Fruit fly (Drosophila melanogaster) whole organism, prepupa: ENCODE results near the gene oaf.

ENCODE experiments used
- Blimp-1 ChIP-seq: fragments of 200-800 bp; sonication (Bioruptor generic); optimal IDR thresholded peaks from 3 replicates; lab custom pipeline; 2017; ENCODE audit warnings: missing biosample characterization, missing genetic modification characterization, mild to moderate bottlenecking, moderate library complexity, missing genetic modification reagents
- CG10631 ChIP-seq: fragments of 200-800 bp; sonication (Bioruptor generic); optimal IDR thresholded peaks from 2 replicates; lab custom pipeline; 2016; ENCODE audit warnings: missing biosample characterization, missing genetic modification characterization
- CG10669 ChIP-seq: fragments of 200-800 bp; sonication (Bioruptor generic); optimal IDR thresholded peaks from 3 replicates; lab custom pipeline; 2018; ENCODE audit warnings: missing biosample characterization, mild to moderate bottlenecking, missing genetic modification characterization, moderate library complexity
- CG11294 ChIP-seq: fragments of 200-800 bp; sonication (Bioruptor generic); IDR thresholded peaks from 2 replicates; pipeline ENCODE4 v1.3.6; 2022; ENCODE audit warnings: missing biosample characterization, missing genetic modification characterization
- CG11762 ChIP-seq: fragments of 200-800 bp; sonication (Bioruptor generic); optimal IDR thresholded peaks from 3 replicates; lab custom pipeline; 2016; ENCODE audit warnings: missing biosample characterization, missing genetic modification characterization; ENCODE audit not compliant: insufficient read depth
- CG11902 ChIP-seq: fragments of 200-800 bp; sonication (Bioruptor generic); optimal IDR thresholded peaks from 3 replicates; lab custom pipeline; 2016; ENCODE audit warnings: missing biosample characterization, missing genetic modification characterization
- CG15336 ChIP-seq: fragments of 200-800 bp; sonication (Bioruptor generic); IDR thresholded peaks from 2 replicates; pipeline ENCODE4 v1.3.6; 2022; ENCODE audit warnings: missing biosample characterization, missing genetic modification characterization
- CG1621 ChIP-seq: fragments of 200-800 bp; sonication (Bioruptor generic); optimal IDR thresholded peaks from 3 replicates; lab custom pipeline; 2018; ENCODE audit warnings: missing biosample characterization, mild to moderate bottlenecking, missing genetic modification characterization
- CG16779 ChIP-seq: fragments of 200-800 bp; sonication (Bioruptor generic); optimal IDR thresholded peaks from 3 replicates; lab custom pipeline; 2017; ENCODE audit warnings: missing biosample characterization, mild to moderate bottlenecking, missing genetic modification characterization
- CG3032 ChIP-seq: fragments of 200-800 bp; optimal IDR thresholded peaks from 2 replicates; lab custom pipeline; 2019; ENCODE audit warnings: missing biosample characterization, mild to moderate bottlenecking, missing genetic modification characterization, moderate library complexity
- CG31627 ChIP-seq: fragments of 200-800 bp; sonication (Bioruptor generic); optimal IDR thresholded peaks from 3 replicates; lab custom pipeline; 2016; ENCODE audit warnings: missing biosample characterization, missing genetic modification characterization
- CG32006 ChIP-seq: fragments of 200-800 bp; sonication (Bioruptor generic); optimal IDR thresholded peaks from 3 replicates; lab custom pipeline; 2017; ENCODE audit warnings: missing biosample characterization, mild to moderate bottlenecking, missing genetic modification characterization
- CG34406 ChIP-seq: fragments of 200-800 bp; sonication (Bioruptor generic); optimal IDR thresholded peaks from 3 replicates; lab custom pipeline; 2016; ENCODE audit warnings: missing biosample characterization, missing genetic modification characterization
- CG4318 ChIP-seq: fragments of 200-800 bp; sonication (Bioruptor generic); optimal IDR thresholded peaks from 3 replicates; lab custom pipeline; 2017; ENCODE audit warnings: missing biosample characterization, mild to moderate bottlenecking, missing genetic modification characterization
- CG6163 ChIP-seq: fragments of 200-800 bp; sonication (Bioruptor generic); IDR thresholded peaks from 3 replicates; pipeline ENCODE4 v1.3.6; 2022; ENCODE audit warnings: missing biosample characterization, missing genetic modification characterization
- CG6276 ChIP-seq: fragments of 200-800 bp; sonication (Bioruptor generic); optimal IDR thresholded peaks from 2 replicates; lab custom pipeline; 2017; ENCODE audit warnings: missing biosample characterization, mild to moderate bottlenecking, missing genetic modification characterization
- CG6854 ChIP-seq: fragments of 200-800 bp; sonication (Bioruptor generic); optimal IDR thresholded peaks from 2 replicates; lab custom pipeline; 2017; ENCODE audit warnings: missing biosample characterization, mild to moderate bottlenecking, missing genetic modification characterization
- CG7368 ChIP-seq: fragments of 200-800 bp; sonication (Bioruptor generic); optimal IDR thresholded peaks from 3 replicates; lab custom pipeline; 2016; ENCODE audit warnings: missing biosample characterization, missing genetic modification characterization
- CG8119 ChIP-seq: fragments of 200-800 bp; sonication (Bioruptor generic); IDR thresholded peaks from 3 replicates; pipeline ENCODE4 v1.3.6; 2022; ENCODE audit warnings: missing biosample characterization, missing genetic modification characterization
- CG9139 ChIP-seq: fragments of 200-800 bp; sonication (Bioruptor generic); optimal IDR thresholded peaks from 3 replicates; lab custom pipeline; 2017; ENCODE audit warnings: missing biosample characterization, mild to moderate bottlenecking, missing genetic modification characterization
- Eip78C ChIP-seq: fragments of 200-800 bp; sonication (Bioruptor generic); peaks from one replicate; lab custom pipeline; 2016; ENCODE audit warnings: missing biosample characterization, missing genetic modification characterization
- Ets21C ChIP-seq: fragments of 200-800 bp; sonication (Bioruptor generic); optimal IDR thresholded peaks from 3 replicates; lab custom pipeline; 2016; ENCODE audit warnings: missing biosample characterization, missing genetic modification characterization
- Gug ChIP-seq: fragments of 200-800 bp; sonication (Bioruptor generic); IDR thresholded peaks from 2 replicates; pipeline ENCODE4 v1.3.6; 2022; ENCODE audit warnings: missing biosample characterization, missing genetic modification characterization
- Hr38 ChIP-seq: sonication (Bioruptor generic); optimal IDR thresholded peaks from 2 replicates; lab custom pipeline; 2016; ENCODE audit warnings: missing biosample characterization, missing genetic modification characterization
- Hr39 ChIP-seq: fragments of 200-800 bp; sonication (Bioruptor generic); optimal IDR thresholded peaks from 2 replicates; lab custom pipeline; 2016; ENCODE audit warnings: missing biosample characterization, missing genetic modification characterization
- Hr4 ChIP-seq: fragments of 200-800 bp; sonication (Bioruptor generic); optimal IDR thresholded peaks from 3 replicates; lab custom pipeline; 2016; ENCODE audit warnings: missing biosample characterization, missing genetic modification characterization
- Lpt ChIP-seq: fragments of 200-800 bp; sonication (Bioruptor generic); optimal IDR thresholded peaks from 3 replicates; lab custom pipeline; 2016; ENCODE audit warnings: missing biosample characterization, missing genetic modification characterization
- Met ChIP-seq: fragments of 200-800 bp; sonication (Bioruptor generic); optimal IDR thresholded peaks from 3 replicates; lab custom pipeline; 2016; ENCODE audit warnings: missing biosample characterization, missing genetic modification characterization
- OdsH ChIP-seq: fragments of 200-800 bp; sonication (Bioruptor generic); optimal IDR thresholded peaks from 3 replicates; lab custom pipeline; 2016; ENCODE audit warnings: missing biosample characterization, missing genetic modification characterization
- Smox ChIP-seq: fragments of 200-800 bp; sonication (Bioruptor generic); optimal IDR thresholded peaks from 3 replicates; lab custom pipeline; 2016; ENCODE audit warnings: missing biosample characterization, missing genetic modification characterization
- Sox102F ChIP-seq: fragments of 200-800 bp; sonication (Bioruptor generic); optimal IDR thresholded peaks from 2 replicates; lab custom pipeline; 2016; ENCODE audit warnings: missing biosample characterization, mild to moderate bottlenecking, missing genetic modification characterization
- achi ChIP-seq: fragments of 200-800 bp; sonication (Bioruptor generic); optimal IDR thresholded peaks from 3 replicates; lab custom pipeline; 2016; ENCODE audit warnings: missing biosample characterization, missing genetic modification characterization
- acj6 ChIP-seq: fragments of 200-800 bp; sonication (Bioruptor generic); optimal IDR thresholded peaks from 3 replicates; lab custom pipeline; 2016; ENCODE audit warnings: missing biosample characterization, missing genetic modification characterization
- dac ChIP-seq: fragments of 200-800 bp; sonication (Bioruptor generic); optimal IDR thresholded peaks from 2 replicates; lab custom pipeline; 2017; ENCODE audit warnings: missing biosample characterization, mild to moderate bottlenecking, missing genetic modification characterization
- dsx ChIP-seq: fragments of 200-800 bp; optimal IDR thresholded peaks from 3 replicates; lab custom pipeline; 2019; ENCODE audit warnings: missing biosample characterization, mild to moderate bottlenecking, missing genetic modification characterization, moderate library complexity; ENCODE audit not compliant: poor library complexity, severe bottlenecking
- eg ChIP-seq: fragments of 200-800 bp; sonication (Bioruptor generic); IDR thresholded peaks from 3 replicates; pipeline ENCODE4 v1.3.6; 2022; ENCODE audit warnings: missing biosample characterization, missing genetic modification characterization
- esn ChIP-seq: fragments of 200-800 bp; sonication (Bioruptor generic); optimal IDR thresholded peaks from 2 replicates; lab custom pipeline; 2016; ENCODE audit warnings: missing biosample characterization, mild to moderate bottlenecking, missing genetic modification characterization, moderate library complexity
- fd85E ChIP-seq: fragments of 200-800 bp; sonication (Bioruptor generic); optimal IDR thresholded peaks from 3 replicates; lab custom pipeline; 2016; ENCODE audit warnings: missing biosample characterization, missing genetic modification characterization
- fkh ChIP-seq: fragments of 200-800 bp; sonication (Bioruptor generic); optimal IDR thresholded peaks from 3 replicates; lab custom pipeline; 2017; ENCODE audit warnings: missing biosample characterization, mild to moderate bottlenecking, missing genetic modification characterization, moderate library complexity
- lz ChIP-seq: fragments of 200-800 bp; sonication (Bioruptor generic); optimal IDR thresholded peaks from 3 replicates; lab custom pipeline; 2016; ENCODE audit warnings: missing biosample characterization, missing genetic modification characterization
- pdm3 ChIP-seq: fragments of 200-800 bp; sonication (Bioruptor generic); optimal IDR thresholded peaks from 3 replicates; lab custom pipeline; 2016; ENCODE audit warnings: missing biosample characterization, missing genetic modification characterization
- spab ChIP-seq: fragments of 200-800 bp; sonication (Bioruptor generic); optimal IDR thresholded peaks from 2 replicates; lab custom pipeline; 2017; ENCODE audit warnings: missing biosample characterization, mild to moderate bottlenecking, missing genetic modification characterization, missing genetic modification reagents
- svp ChIP-seq: fragments of 200-800 bp; sonication (Bioruptor generic); peaks from one replicate; lab custom pipeline; 2016; ENCODE audit warnings: missing biosample characterization, missing genetic modification characterization
- topi ChIP-seq: fragments of 200-800 bp; sonication (Bioruptor generic); optimal IDR thresholded peaks from 3 replicates; lab custom pipeline; 2016; ENCODE audit warnings: missing biosample characterization, missing genetic modification characterization

oaf gene

DNA sequence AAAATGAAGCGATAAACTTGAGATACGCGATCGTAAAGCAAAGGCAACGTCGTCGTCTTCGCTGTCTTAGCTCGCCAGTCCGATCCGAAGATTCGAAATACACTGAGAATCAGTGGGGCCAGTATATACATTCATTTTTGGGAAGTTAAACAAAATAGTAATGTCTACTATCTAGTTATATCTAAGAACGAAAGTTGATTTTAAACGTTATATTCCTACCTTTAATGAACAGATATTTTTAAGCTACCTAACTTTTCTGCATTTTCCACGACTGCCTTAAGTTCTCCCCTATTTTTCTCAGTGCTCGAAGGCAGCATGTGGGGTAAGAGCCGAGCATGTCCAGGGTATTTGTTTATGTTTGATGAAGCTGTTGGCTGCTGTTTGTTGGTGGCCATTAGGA, 5.9 kb upstream of the oaf start (continued):
- TF ChIP-seq Hr39 (GFP tag; lab: Kevin White, UChicago) (peak; percentile 84), CG10669 (GFP tag; lab: Kevin White, UChicago) (peak; percentile 79), topi (GFP tag; lab: Kevin White, UChicago) (peak; percentile 85), eg (GFP tag; lab: Robert Waterston, UW) (peak; percentile 37; the same call in 1 of the 3 replicates), CG4318 (GFP tag; lab: Kevin White, UChicago) (peak; percentile 64), Gug (GFP tag; lab: Robert Waterston, UW) (peak; percentile 47), CG32006 (GFP tag; lab: Kevin White, UChicago) (peak; percentile 77), CG8119 (GFP tag; lab: Robert Waterston, UW) (peak; percentile 75), CG31627 (GFP tag; lab: Kevin White, UChicago) (peak; percentile 86), achi (GFP tag; lab: Kevin White, UChicago) (peak; percentile 82), CG3032 (tag; lab: Kevin White, UChicago) (peak; percentile 85), CG16779 (tag; lab: Kevin White, UChicago) (peak; percentile 62)
- TF ChIP-seq, all 60 proteins: peak for 58

DNA sequence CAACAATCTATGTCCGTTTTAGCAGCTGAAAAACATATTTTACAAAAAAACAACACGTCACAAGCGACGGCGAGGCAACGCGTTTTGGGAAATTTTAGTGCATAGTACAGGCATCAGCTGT, 324 bp upstream of the oaf start, which contains the start of gene Slh:
TSS of gene Slh (minus strand) at position 101 of the 121 bp plus-strand sequence.
- TF ChIP-seq acj6 (GFP tag; lab: Kevin White, UChicago), result no peak
- TF ChIP-seq CG11902 (GFP tag; lab: Kevin White, UChicago), result no peak
- no peak for TF ChIP-seq dac (GFP tag; lab: Kevin White, UChicago)
- no peak for TF ChIP-seq CG9139

DNA sequence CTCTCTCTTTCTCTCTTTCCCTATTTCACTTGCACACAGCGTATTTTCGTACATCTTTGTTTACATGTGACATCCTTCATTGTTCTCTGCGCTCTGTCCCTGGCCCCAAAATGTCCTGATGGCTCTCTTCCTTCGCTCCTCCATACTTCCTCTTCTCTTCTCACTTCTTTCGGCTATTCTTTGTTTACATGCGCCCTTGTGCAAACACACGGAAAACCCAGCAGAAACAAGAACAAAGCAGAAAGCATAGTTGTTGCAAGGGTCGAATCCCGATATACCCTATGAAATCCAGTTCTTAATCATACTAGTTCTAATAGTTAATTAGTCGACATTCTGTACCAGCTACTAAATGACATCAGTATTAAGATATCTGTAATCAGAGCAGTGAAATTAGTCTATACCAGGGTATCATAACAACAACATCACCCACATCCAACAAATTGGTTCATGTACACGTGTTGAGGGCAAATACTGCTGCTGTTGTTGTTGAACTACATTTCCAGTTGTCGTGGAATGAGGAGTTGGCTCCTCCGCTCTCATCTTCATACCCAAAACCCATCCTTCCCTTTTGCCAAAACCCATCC, 1.9 kb downstream of the oaf start:
- TF ChIP-seq OdsH (GFP tag; lab: Kevin White, UChicago) (no peak), CG4318 (GFP tag; lab: Kevin White, UChicago) (no peak), pdm3 (peak; percentile 18), CG34406 (no peak), Ets21C (no peak), dsx (GFP tag; lab: Kevin White, UChicago) (no peak), CG6854 (no peak), CG11294 (GFP tag; lab: Robert Waterston, UW) (no peak), CG7368 (GFP tag; lab: Kevin White, UChicago) (no peak), Hr39 (GFP tag; lab: Kevin White, UChicago) (peak; percentile 25), Met (GFP tag; lab: Kevin White, UChicago) (peak; percentile 3), Hr4 (GFP tag; lab: Kevin White, UChicago) (no peak), CG1621 (tag; lab: Kevin White, UChicago) (no peak), svp (peak; percentile 67), Hr38 (GFP tag; lab: Kevin White, UChicago) (no peak), CG10631 (GFP tag; lab: Kevin White, UChicago) (no peak), CG9139 (no peak), dac (GFP tag; lab: Kevin White, UChicago) (no peak), CG11762 (no peak), Eip78C (peak; percentile 64), CG32006 (GFP tag; lab: Kevin White, UChicago) (no peak), topi (GFP tag; lab: Kevin White, UChicago) (peak; percentile 4), CG8119 (GFP tag; lab: Robert Waterston, UW) (no peak), fkh (GFP tag; lab: Kevin White, UChicago) (peak; percentile 75), lz (GFP tag; lab: Kevin White, UChicago) (no peak), Smox (no peak), CG31627 (GFP tag; lab: Kevin White, UChicago) (no peak), CG6163 (GFP tag; lab: Robert Waterston, UW) (peak; percentile 47; the same call in 1 of the 3 replicates), Blimp-1 (no peak), acj6 (GFP tag; lab: Kevin White, UChicago) (no peak), fd85E (GFP tag; lab: Kevin White, UChicago) (no peak), eg (GFP tag; lab: Robert Waterston, UW) (no peak), spab (GFP tag; lab: Kevin White, UChicago) (no peak), CG11902 (GFP tag; lab: Kevin White, UChicago) (no peak), Lpt (GFP tag; lab: Kevin White, UChicago) (no peak), Sox102F (GFP tag; lab: Kevin White, UChicago) (no peak), Gug (GFP tag; lab: Robert Waterston, UW) (no peak), CG6276 (GFP tag; lab: Kevin White, UChicago) (no peak), achi (GFP tag; lab: Kevin White, UChicago) (peak; percentile 7), CG15336 (GFP tag; lab: Robert Waterston, UW) (no peak), esn (no peak)
